Fruit fly (Drosophila melanogaster) whole organism, embryonic: ENCODE results near the gene CIA30.

Experiments
- Awh ChIP-seq: fragments of 200-800 bp; sonication (Bioruptor generic); IDR thresholded peaks from 2 replicates; pipeline ENCODE4, ENCODE4 v1.3.6; 2022; ENCODE audit warnings: missing biosample characterization, missing genetic modification characterization
- B-H2 ChIP-seq: fragments of 200-800 bp; sonication (Bioruptor generic); optimal IDR thresholded peaks from 2 replicates; lab custom pipeline; 2018; ENCODE audit warnings: missing biosample characterization, mild to moderate bottlenecking, missing genetic modification characterization
- Bgb ChIP-seq: fragments of 200-800 bp; sonication (Bioruptor generic); IDR thresholded peaks from 2 replicates; pipeline ENCODE4 v1.3.6; 2022; ENCODE audit warnings: missing biosample characterization, missing genetic modification characterization; ENCODE audit not compliant: partially characterized antibody
- CG10543 ChIP-seq: fragments of 200-800 bp; sonication (Bioruptor generic); optimal IDR thresholded peaks from 3 replicates; lab custom pipeline; 2017; ENCODE audit warnings: missing biosample characterization, mild to moderate bottlenecking, missing genetic modification characterization, moderate library complexity
- CG10565 ChIP-seq: fragments of 200-800 bp; sonication (Bioruptor generic); optimal IDR thresholded peaks from 3 replicates; lab custom pipeline; 2016; ENCODE audit warnings: missing biosample characterization, mild to moderate bottlenecking, missing genetic modification characterization
- CG11696 ChIP-seq: fragments of 200-800 bp; sonication (Bioruptor generic); IDR thresholded peaks from 2 replicates; pipeline ENCODE4 v1.3.6; 2022; ENCODE audit warnings: missing biosample characterization, missing genetic modification characterization
- CG13123 ChIP-seq: fragments of 200-800 bp; sonication (Bioruptor generic); optimal IDR thresholded peaks from 2 replicates; lab custom pipeline; 2016; ENCODE audit warnings: missing biosample characterization, missing genetic modification characterization
- CG13894 ChIP-seq: fragments of 200-800 bp; sonication (Bioruptor generic); optimal IDR thresholded peaks from 3 replicates; lab custom pipeline; 2018; ENCODE audit warnings: missing biosample characterization, mild to moderate bottlenecking, missing genetic modification characterization, moderate library complexity
- CG14441 ChIP-seq: fragments of 200-800 bp; sonication (Bioruptor generic); IDR thresholded peaks from 2 replicates; pipeline ENCODE4 v1.3.6; 2022; ENCODE audit warnings: missing biosample characterization, missing genetic modification characterization
- CG15514 ChIP-seq: fragments of 200-800 bp; sonication (Bioruptor generic); optimal IDR thresholded peaks from 3 replicates; lab custom pipeline; 2017; ENCODE audit warnings: missing biosample characterization, missing genetic modification characterization, mild to moderate bottlenecking, moderate library complexity, missing genetic modification reagents
- CG17912 ChIP-seq: fragments of 200-800 bp; sonication (Bioruptor generic); optimal IDR thresholded peaks from 2 replicates; lab custom pipeline; 2018; ENCODE audit warnings: missing biosample characterization, mild to moderate bottlenecking, missing genetic modification characterization
- CG2116 ChIP-seq: fragments of 200-800 bp; sonication (Bioruptor generic); optimal IDR thresholded peaks from 3 replicates; lab custom pipeline; 2018; ENCODE audit warnings: missing biosample characterization, mild to moderate bottlenecking, missing genetic modification characterization
- CG34224 ChIP-seq: fragments of 200-800 bp; sonication (Bioruptor generic); IDR thresholded peaks from 3 replicates; pipeline ENCODE4 v1.3.6; 2022; ENCODE audit warnings: missing biosample characterization, missing genetic modification characterization; ENCODE audit not compliant: partially characterized antibody
- CG4404 ChIP-seq: fragments of 200-800 bp; sonication (Bioruptor generic); IDR thresholded peaks from 2 replicates; pipeline ENCODE4 v1.3.6; 2022; ENCODE audit warnings: missing biosample characterization, missing genetic modification characterization
- CG4854 ChIP-seq: fragments of 200-800 bp; sonication (Bioruptor generic); optimal IDR thresholded peaks from 2 replicates; lab custom pipeline; 2016; ENCODE audit warnings: missing biosample characterization, missing genetic modification characterization, inconsistent platforms
- CG6175 ChIP-seq: fragments of 200-800 bp; sonication (Bioruptor generic); IDR thresholded peaks from 3 replicates; pipeline ENCODE4 v1.3.6; 2022; ENCODE audit warnings: missing biosample characterization, missing genetic modification characterization
- CG8281 ChIP-seq: fragments of 200-800 bp; sonication (Bioruptor generic); optimal IDR thresholded peaks from 2 replicates; lab custom pipeline; 2018; ENCODE audit warnings: missing biosample characterization, mild to moderate bottlenecking, missing genetic modification characterization, moderate library complexity
- CG8765 ChIP-seq: fragments of 200-800 bp; sonication (Bioruptor generic); IDR thresholded peaks from 2 replicates; pipeline ENCODE4 v1.3.6; 2022; ENCODE audit warnings: missing biosample characterization, missing genetic modification characterization
- Dp ChIP-seq: fragments of 200-800 bp; sonication (Bioruptor generic); optimal IDR thresholded peaks from 2 replicates; lab custom pipeline; 2018; ENCODE audit warnings: missing biosample characterization, mild to moderate bottlenecking, missing genetic modification characterization, moderate library complexity
- Eip74EF ChIP-seq, 2 experiments: fragments of 200-800 bp in 1 of 2; fragments of >200 bp in 1 of 2; sonication (Bioruptor generic) in 1 of 2; optimal IDR thresholded peaks; 2 replicates each; lab custom pipeline; 2017 to 2019; ENCODE audit warnings: missing biosample characterization in 2 of 2, missing genetic modification characterization in 2 of 2, mild to moderate bottlenecking in 1 of 2, moderate library complexity in 1 of 2
- HLH3B ChIP-seq: fragments of 200-800 bp; sonication (Bioruptor generic); IDR thresholded peaks from 2 replicates; pipeline ENCODE4 v1.3.6; 2022; ENCODE audit warnings: missing biosample characterization, missing genetic modification characterization
- MESR4 ChIP-seq: fragments of 200-800 bp; sonication (Bioruptor generic); optimal IDR thresholded peaks from 2 replicates; lab custom pipeline; 2018; ENCODE audit warnings: missing biosample characterization, mild to moderate bottlenecking, missing genetic modification characterization, moderate library complexity
- Meics ChIP-seq: fragments of 200-800 bp; sonication (Bioruptor generic); optimal IDR thresholded peaks from 2 replicates; lab custom pipeline; 2017; ENCODE audit warnings: missing biosample characterization, mild to moderate bottlenecking, missing genetic modification characterization
- NfI ChIP-seq: fragments of 200-800 bp; sonication (Bioruptor generic); optimal IDR thresholded peaks from 3 replicates; lab custom pipeline; 2018; ENCODE audit warnings: missing biosample characterization, mild to moderate bottlenecking, missing genetic modification characterization, moderate library complexity
- Sin3A ChIP-seq: fragments of >200 bp; optimal IDR thresholded peaks from 2 replicates; lab custom pipeline; 2018
- Ssrp ChIP-seq: fragments of 200-800 bp; sonication (Bioruptor generic); optimal IDR thresholded peaks from 2 replicates; lab custom pipeline; 2018; ENCODE audit warnings: missing biosample characterization, mild to moderate bottlenecking, missing genetic modification characterization, moderate library complexity
- Stat92E ChIP-seq, 3 experiments: fragments of >200 bp in 2 of 3; fragments of 200-800 bp in 1 of 3; sonication (Bioruptor generic) in 1 of 3; optimal IDR thresholded peaks; 2 replicates each; lab custom pipeline; 2017 to 2019; ENCODE audit warnings: missing biosample characterization in 3 of 3, missing genetic modification characterization in 3 of 3, mild to moderate bottlenecking in 1 of 3, moderate library complexity in 1 of 3
- br ChIP-seq: fragments of >200 bp; optimal IDR thresholded peaks from 2 replicates; lab custom pipeline; 2017
- bsh ChIP-seq, 2 experiments: fragments of 200-800 bp; sonication (Bioruptor generic); optimal IDR thresholded peaks; 2 replicates each; lab custom pipeline; 2017 to 2018; ENCODE audit warnings: mild to moderate bottlenecking in 2 of 2, missing biosample characterization in 2 of 2, missing genetic modification characterization in 2 of 2, moderate library complexity in 1 of 2
- corto ChIP-seq: fragments of 200-800 bp; sonication (Bioruptor generic); optimal IDR thresholded peaks from 2 replicates; lab custom pipeline; 2016; ENCODE audit warnings: missing biosample characterization, mild to moderate bottlenecking, missing genetic modification characterization, moderate library complexity
- cwo ChIP-seq: fragments of 200-800 bp; sonication (Bioruptor generic); optimal IDR thresholded peaks from 3 replicates; lab custom pipeline; 2017; ENCODE audit warnings: missing biosample characterization, missing genetic modification characterization, mild to moderate bottlenecking, moderate library complexity, missing genetic modification reagents
- disco-r ChIP-seq: fragments of 200-800 bp; sonication (Bioruptor generic); optimal IDR thresholded peaks from 2 replicates; lab custom pipeline; 2016; ENCODE audit warnings: missing biosample characterization, missing genetic modification characterization
- ewg ChIP-seq: fragments of 200-800 bp; sonication (Bioruptor generic); optimal IDR thresholded peaks from 3 replicates; lab custom pipeline; 2017; ENCODE audit warnings: mild to moderate bottlenecking, missing biosample characterization, missing genetic modification reagents, missing genetic modification characterization
- gro ChIP-seq: fragments of 200-800 bp; sonication (Bioruptor generic); optimal IDR thresholded peaks from 2 replicates; lab custom pipeline; 2016; ENCODE audit warnings: missing biosample characterization, missing genetic modification characterization
- hth ChIP-seq: fragments of >200 bp; optimal IDR thresholded peaks from 2 replicates; lab custom pipeline; 2017; ENCODE audit warnings: inconsistent platforms
- inv ChIP-seq: fragments of 200-800 bp; sonication (Bioruptor generic); IDR thresholded peaks from 2 replicates; pipeline ENCODE4 v1.3.6; 2022; ENCODE audit warnings: missing biosample characterization, missing genetic modification characterization; ENCODE audit not compliant: partially characterized antibody
- lov ChIP-seq, 2 experiments: fragments of 200-800 bp in 1 of 2; fragments of >200 bp in 1 of 2; sonication (Bioruptor generic) in 1 of 2; IDR thresholded peaks in 1 of 2; optimal IDR thresholded peaks in 1 of 2; 2 replicates in 1 of 2; 3 replicates in 1 of 2; pipeline versions ENCODE4 v1.3.6 to Lab custom; 2017 to 2022; ENCODE audit warnings: missing biosample characterization in 1 of 2, missing genetic modification characterization in 1 of 2
- oc ChIP-seq: fragments of 200-800 bp; sonication (Bioruptor generic); optimal IDR thresholded peaks from 2 replicates; lab custom pipeline; 2018; ENCODE audit warnings: missing biosample characterization, mild to moderate bottlenecking, missing genetic modification characterization, moderate library complexity
- sd ChIP-seq: fragments of 200-800 bp; sonication (Bioruptor generic); optimal IDR thresholded peaks from 3 replicates; lab custom pipeline; 2018; ENCODE audit warnings: missing biosample characterization, mild to moderate bottlenecking, missing genetic modification characterization, moderate library complexity
- sr ChIP-seq: fragments of 200-800 bp; sonication (Bioruptor generic); IDR thresholded peaks from 3 replicates; pipeline ENCODE4 v1.3.6; 2022; ENCODE audit warnings: missing biosample characterization, missing genetic modification characterization
- unc-4 ChIP-seq: fragments of 200-800 bp; sonication (Bioruptor generic); IDR thresholded peaks from 2 replicates; pipeline ENCODE4 v1.3.6; 2022; ENCODE audit warnings: missing biosample characterization, missing genetic modification characterization; ENCODE audit not compliant: partially characterized antibody
- z ChIP-seq: fragments of 200-800 bp; sonication (Bioruptor generic); IDR thresholded peaks from 3 replicates; pipeline ENCODE4 v1.3.6; 2022; ENCODE audit warnings: missing biosample characterization, missing genetic modification characterization

The CIA30 gene

dm6 chr3R:29778139-29778984 is 41.6 kb downstream of the CIA30 start (continued):
- TF ChIP-seq Meics (GFP tag; lab: Kevin White, UChicago) (no peak), cwo (GFP tag; lab: Kevin White, UChicago) (peak; percentile 65), CG15514 (peak; percentile 29), unc-4 (peak; percentile 42; the same call in 1 of the 2 replicates), sr (GFP tag; lab: Robert Waterston, UW) (0 out of 3 replicates have a peak, but pooled peaks have one; percentile 21), lov (optimal IDR thresholded peaks at IDR 0.05; lab: Kevin White, UChicago) (no peak), lov (GFP tag; IDR thresholded peaks at IDR 0.05; lab: Robert Waterston, UW) (no peak), CG13894 (peak; percentile 68), NfI (GFP tag; lab: Kevin White, UChicago) (no peak), Sin3A (lab: Kevin White, UChicago) (no peak), Dp (GFP tag; lab: Kevin White, UChicago) (no peak), gro (GFP tag; lab: Kevin White, UChicago) (no peak), Ssrp (tag; lab: Kevin White, UChicago) (no peak), Stat92E (GFP tag; optimal IDR thresholded peaks at IDR 0.05; lab: Kevin White, UChicago) (peak in 1 of 3 experiments; percentile 37), ewg (GFP tag; lab: Kevin White, UChicago) (no peak), hth (no peak), corto (GFP tag; lab: Kevin White, UChicago) (no peak), inv (GFP tag; lab: Robert Waterston, UW) (peak; percentile 16; the same call in 1 of the 2 replicates), CG11696 (GFP tag; lab: Robert Waterston, UW) (no peak), br (no peak), CG13123 (GFP tag; lab: Kevin White, UChicago) (no peak), CG2116 (GFP tag; lab: Kevin White, UChicago) (no peak), CG10543 (GFP tag; lab: Kevin White, UChicago) (peak; percentile 27), oc (tag; lab: Kevin White, UChicago) (no peak), Eip74EF (GFP tag; optimal IDR thresholded peaks at IDR 0.05; lab: Kevin White, UChicago) (peak in 1 of 2 experiments; percentile 12), HLH3B (GFP tag; lab: Robert Waterston, UW) (no peak), Bgb (peak; percentile 66; the same call in 1 of the 2 replicates), CG4404 (GFP tag; lab: Robert Waterston, UW) (no peak), CG14441 (no peak; the same call in 1 of the 2 replicates), CG8765 (GFP tag; lab: Robert Waterston, UW) (no peak), CG34224 (GFP tag; lab: Robert Waterston, UW) (peak; percentile 15; the same call in 1 of the 3 replicates), bsh (GFP tag; optimal IDR thresholded peaks at IDR 0.05; lab: Kevin White, UChicago) (no peak), z (GFP tag; lab: Robert Waterston, UW) (peak; percentile 98), disco-r (no peak), CG17912 (GFP tag; lab: Kevin White, UChicago) (no peak), Awh (GFP tag; lab: Robert Waterston, UW) (no peak), B-H2 (no peak), CG4854 (GFP tag; lab: Kevin White, UChicago) (no peak), CG6175 (GFP tag; lab: Robert Waterston, UW) (peak; percentile 58; the same call in 1 of the 3 replicates), MESR4 (no peak), sd (peak; percentile 67), CG10565 (GFP tag; lab: Kevin White, UChicago) (no peak), CG8281 (tag; lab: Kevin White, UChicago) (no peak)
